Fruit fly (Drosophila melanogaster) whole organism, embryonic: Measurements from ENCODE around the gene MTF-1.

Experiments used
- Adf1 ChIP-seq: fragments of 200-800 bp; sonication (Bioruptor generic); IDR thresholded peaks from 2 replicates; pipeline ENCODE4 v1.3.6; 2022; ENCODE audit warnings: missing biosample characterization, missing genetic modification characterization
- Bteb2 ChIP-seq: fragments of 200-800 bp; sonication (Bioruptor generic); optimal IDR thresholded peaks from 2 replicates; lab custom pipeline; 2016; ENCODE audit warnings: missing biosample characterization, missing genetic modification characterization
- CG11398 ChIP-seq: fragments of 200-800 bp; sonication (Bioruptor generic); optimal IDR thresholded peaks from 2 replicates; lab custom pipeline; 2016; ENCODE audit warnings: missing biosample characterization, missing genetic modification characterization
- CG11504 ChIP-seq: fragments of 200-800 bp; sonication (Bioruptor generic); optimal IDR thresholded peaks from 3 replicates; lab custom pipeline; 2019; ENCODE audit warnings: missing biosample characterization, mild to moderate bottlenecking, missing genetic modification characterization, moderate library complexity
- CG12071 ChIP-seq: fragments of 200-800 bp; sonication (Bioruptor generic); optimal IDR thresholded peaks from 3 replicates; lab custom pipeline; 2018; ENCODE audit warnings: missing biosample characterization, mild to moderate bottlenecking, missing genetic modification characterization
- CG12104 ChIP-seq: fragments of 200-800 bp; sonication (Bioruptor generic); optimal IDR thresholded peaks from 3 replicates; lab custom pipeline; 2016; ENCODE audit warnings: missing biosample characterization, missing genetic modification characterization
- CG12236 ChIP-seq: fragments of 200-800 bp; sonication (Bioruptor generic); optimal IDR thresholded peaks from 2 replicates; lab custom pipeline; 2016; ENCODE audit warnings: missing biosample characterization, missing genetic modification characterization
- CG13624 ChIP-seq: fragments of 200-800 bp; sonication (Bioruptor generic); optimal IDR thresholded peaks from 2 replicates; lab custom pipeline; 2016; ENCODE audit warnings: missing biosample characterization, missing genetic modification characterization
- CG14860 ChIP-seq: fragments of 200-800 bp; sonication (Bioruptor generic); IDR thresholded peaks from 3 replicates; pipeline ENCODE4 v1.3.6; 2022; ENCODE audit warnings: missing biosample characterization, missing genetic modification characterization; ENCODE audit not compliant: partially characterized antibody
- CG15011 ChIP-seq: fragments of 200-800 bp; sonication (Bioruptor generic); optimal IDR thresholded peaks from 3 replicates; lab custom pipeline; 2018; ENCODE audit warnings: missing biosample characterization, mild to moderate bottlenecking, missing genetic modification characterization
- CG15073 ChIP-seq: fragments of 200-800 bp; sonication (Bioruptor generic); optimal IDR thresholded peaks from 2 replicates; lab custom pipeline; 2016; ENCODE audit warnings: missing biosample characterization, missing genetic modification characterization
- CG1529 ChIP-seq: fragments of 200-800 bp; sonication (Bioruptor generic); optimal IDR thresholded peaks from 3 replicates; lab custom pipeline; 2018; ENCODE audit warnings: missing biosample characterization, missing genetic modification characterization
- CG1647 ChIP-seq: fragments of 200-800 bp; sonication (Bioruptor generic); optimal IDR thresholded peaks from 3 replicates; lab custom pipeline; 2016; ENCODE audit warnings: missing biosample characterization, missing genetic modification characterization
- CG16813 ChIP-seq: fragments of 200-800 bp; sonication (Bioruptor generic); IDR thresholded peaks from 3 replicates; pipeline ENCODE4 v1.3.6; 2022; ENCODE audit warnings: missing biosample characterization, missing genetic modification characterization; ENCODE audit not compliant: partially characterized antibody
- CG17385 ChIP-seq: fragments of 200-800 bp; sonication (Bioruptor generic); optimal IDR thresholded peaks from 3 replicates; lab custom pipeline; 2018; ENCODE audit warnings: missing biosample characterization, mild to moderate bottlenecking, missing genetic modification characterization
- CG18011 ChIP-seq: fragments of 200-800 bp; sonication (Bioruptor generic); optimal IDR thresholded peaks from 2 replicates; lab custom pipeline; 2017; ENCODE audit warnings: missing biosample characterization, missing genetic modification characterization, mild to moderate bottlenecking, moderate library complexity, missing genotype
- CG18619 ChIP-seq: fragments of 200-800 bp; sonication (Bioruptor generic); optimal IDR thresholded peaks from 3 replicates; lab custom pipeline; 2017; ENCODE audit warnings: missing biosample characterization, mild to moderate bottlenecking, missing genetic modification characterization
- CG30020 ChIP-seq: fragments of 200-800 bp; optimal IDR thresholded peaks from 2 replicates; lab custom pipeline; 2019; ENCODE audit warnings: missing biosample characterization, mild to moderate bottlenecking, missing genetic modification characterization, moderate library complexity
- CG30403 ChIP-seq: fragments of 200-800 bp; sonication (Bioruptor generic); optimal IDR thresholded peaks from 3 replicates; lab custom pipeline; 2016; ENCODE audit warnings: missing biosample characterization, missing genetic modification characterization
- CG43689 ChIP-seq: fragments of 200-800 bp; sonication (Bioruptor generic); IDR thresholded peaks from 2 replicates; pipeline ENCODE4 v1.3.6; 2022; ENCODE audit warnings: missing biosample characterization, missing genetic modification characterization
- CG4404 ChIP-seq: fragments of 200-800 bp; sonication (Bioruptor generic); IDR thresholded peaks from 2 replicates; pipeline ENCODE4 v1.3.6; 2022; ENCODE audit warnings: missing biosample characterization, missing genetic modification characterization
- CG6272 ChIP-seq: fragments of 200-800 bp; sonication (Bioruptor generic); IDR thresholded peaks from 2 replicates; pipeline ENCODE4 v1.3.6; 2022; ENCODE audit warnings: missing biosample characterization, missing genetic modification characterization
- CG6689 ChIP-seq: fragments of 200-800 bp; sonication (Bioruptor generic); IDR thresholded peaks from 2 replicates; pipeline ENCODE4 v1.3.6; 2022; ENCODE audit warnings: missing biosample characterization, missing genetic modification characterization
- CG6765 ChIP-seq: fragments of 200-800 bp; sonication (Bioruptor generic); optimal IDR thresholded peaks from 3 replicates; lab custom pipeline; 2017; ENCODE audit warnings: missing biosample characterization, mild to moderate bottlenecking, missing genetic modification characterization
- CG8290 ChIP-seq, 3 experiments: fragments of 200-800 bp; sonication (Bioruptor generic); optimal IDR thresholded peaks; 2 replicates each; lab custom pipeline; 2016 to 2019; ENCODE audit warnings: missing biosample characterization in 3 of 3, missing genetic modification characterization in 3 of 3, mild to moderate bottlenecking in 2 of 3, moderate library complexity in 1 of 3
- CG9727 ChIP-seq: fragments of 200-800 bp; sonication (Bioruptor generic); optimal IDR thresholded peaks from 3 replicates; lab custom pipeline; 2017; ENCODE audit warnings: missing biosample characterization, mild to moderate bottlenecking, missing genetic modification characterization
- Camta ChIP-seq: fragments of 200-800 bp; sonication (Bioruptor generic); optimal IDR thresholded peaks from 2 replicates; lab custom pipeline; 2016; ENCODE audit warnings: missing biosample characterization, missing genetic modification characterization
- Dip3 ChIP-seq: fragments of 200-800 bp; sonication (Bioruptor generic); optimal IDR thresholded peaks from 3 replicates; lab custom pipeline; 2016; ENCODE audit warnings: missing biosample characterization, missing genetic modification characterization
- Elba2 ChIP-seq: fragments of 200-800 bp; sonication (Bioruptor generic); optimal IDR thresholded peaks from 3 replicates; lab custom pipeline; 2016; ENCODE audit warnings: missing biosample characterization, missing genetic modification characterization
- Ets65A ChIP-seq: fragments of 200-800 bp; sonication (Bioruptor generic); peaks from one replicate; lab custom pipeline; 2016; ENCODE audit warnings: missing biosample characterization, missing genetic modification characterization
- Fer3 ChIP-seq: fragments of 200-800 bp; sonication (Bioruptor generic); optimal IDR thresholded peaks from 2 replicates; lab custom pipeline; 2018; ENCODE audit warnings: missing biosample characterization, mild to moderate bottlenecking, missing genetic modification characterization, moderate library complexity
- H15 ChIP-seq: fragments of 200-800 bp; sonication (Bioruptor generic); IDR thresholded peaks from 3 replicates; pipeline ENCODE4 v1.3.6; 2022; ENCODE audit warnings: missing biosample characterization, missing genetic modification characterization
- Hand ChIP-seq: fragments of 200-800 bp; sonication (Bioruptor generic); optimal IDR thresholded peaks from 2 replicates; lab custom pipeline; 2017; ENCODE audit warnings: mild to moderate bottlenecking, missing biosample characterization, missing genetic modification reagents, missing genetic modification characterization
- Hsf ChIP-seq: fragments of 200-800 bp; sonication (Bioruptor generic); optimal IDR thresholded peaks from 3 replicates; lab custom pipeline; 2016; ENCODE audit warnings: missing biosample characterization, missing genetic modification characterization
- Jarid2 ChIP-seq: fragments of 200-800 bp; sonication (Bioruptor generic); optimal IDR thresholded peaks from 3 replicates; lab custom pipeline; 2017; ENCODE audit warnings: mild to moderate bottlenecking, missing biosample characterization, missing genetic modification reagents, missing genetic modification characterization
- Mad ChIP-seq: fragments of 200-800 bp; sonication (Bioruptor generic); optimal IDR thresholded peaks from 2 replicates; lab custom pipeline; 2016; ENCODE audit warnings: missing biosample characterization, missing genetic modification characterization
- Neu2 ChIP-seq: fragments of 200-800 bp; sonication (Bioruptor generic); optimal IDR thresholded peaks from 3 replicates; lab custom pipeline; 2016; ENCODE audit warnings: missing biosample characterization, missing genetic modification characterization, borderline replicate concordance
- Poxn ChIP-seq: fragments of 200-800 bp; sonication (Bioruptor generic); IDR thresholded peaks from 2 replicates; pipeline ENCODE4 v1.3.6; 2022; ENCODE audit warnings: missing biosample characterization, missing genetic modification characterization
- Scr ChIP-seq: fragments of 200-800 bp; sonication (Bioruptor generic); IDR thresholded peaks from 2 replicates; pipeline ENCODE4 v1.3.6; 2022; ENCODE audit warnings: missing biosample characterization, missing genetic modification characterization; ENCODE audit not compliant: partially characterized antibody
- ara ChIP-seq: fragments of 200-800 bp; sonication (Bioruptor generic); IDR thresholded peaks from 2 replicates; pipeline ENCODE4 v1.3.6; 2022; ENCODE audit warnings: missing biosample characterization, missing genetic modification characterization
- ase ChIP-seq: fragments of 200-800 bp; sonication (Bioruptor generic); IDR thresholded peaks from 3 replicates; pipeline ENCODE4 v1.3.6; 2022; ENCODE audit warnings: missing biosample characterization, missing genetic modification characterization
- ash1 ChIP-seq: fragments of 200-800 bp; sonication (Bioruptor generic); optimal IDR thresholded peaks from 2 replicates; lab custom pipeline; 2018; ENCODE audit warnings: missing biosample characterization, mild to moderate bottlenecking, missing genetic modification characterization
- ci ChIP-seq: fragments of 200-800 bp; sonication (Bioruptor generic); IDR thresholded peaks from 3 replicates; pipeline ENCODE4 v1.3.6; 2022; ENCODE audit warnings: missing biosample characterization, missing genetic modification characterization
- gsb ChIP-seq: fragments of 200-800 bp; sonication (Bioruptor generic); IDR thresholded peaks from 2 replicates; pipeline ENCODE4 v1.3.6; 2022; ENCODE audit warnings: missing biosample characterization, missing genetic modification characterization
- klu ChIP-seq: fragments of 200-800 bp; sonication (Bioruptor generic); IDR thresholded peaks from 2 replicates; pipeline ENCODE4 v1.3.6; 2022; ENCODE audit warnings: missing biosample characterization, missing genetic modification characterization
- luna ChIP-seq: fragments of 200-800 bp; sonication (Bioruptor generic); optimal IDR thresholded peaks from 2 replicates; lab custom pipeline; 2016; ENCODE audit warnings: missing biosample characterization, missing genetic modification characterization
- maf-S ChIP-seq: fragments of 200-800 bp; sonication (Bioruptor generic); optimal IDR thresholded peaks from 2 replicates; lab custom pipeline; 2016; ENCODE audit warnings: missing biosample characterization, missing genetic modification characterization
- mam ChIP-seq: fragments of 200-800 bp; sonication (Bioruptor generic); optimal IDR thresholded peaks from 3 replicates; lab custom pipeline; 2016; ENCODE audit warnings: missing biosample characterization, missing genetic modification characterization
- p53 ChIP-seq: fragments of 200-800 bp; sonication (Bioruptor generic); optimal IDR thresholded peaks from 2 replicates; lab custom pipeline; 2016; ENCODE audit warnings: missing biosample characterization, missing genetic modification characterization
- trem ChIP-seq: fragments of 200-800 bp; optimal IDR thresholded peaks from 3 replicates; lab custom pipeline; 2019; ENCODE audit warnings: missing biosample characterization, mild to moderate bottlenecking, missing genetic modification characterization, moderate library complexity
- ttk ChIP-seq: fragments of 200-800 bp; sonication (Bioruptor generic); IDR thresholded peaks from 2 replicates; pipeline ENCODE4 v2.1.2; 2022; ENCODE audit warnings: missing biosample characterization, missing genetic modification characterization

MTF-1 gene

DNA sequence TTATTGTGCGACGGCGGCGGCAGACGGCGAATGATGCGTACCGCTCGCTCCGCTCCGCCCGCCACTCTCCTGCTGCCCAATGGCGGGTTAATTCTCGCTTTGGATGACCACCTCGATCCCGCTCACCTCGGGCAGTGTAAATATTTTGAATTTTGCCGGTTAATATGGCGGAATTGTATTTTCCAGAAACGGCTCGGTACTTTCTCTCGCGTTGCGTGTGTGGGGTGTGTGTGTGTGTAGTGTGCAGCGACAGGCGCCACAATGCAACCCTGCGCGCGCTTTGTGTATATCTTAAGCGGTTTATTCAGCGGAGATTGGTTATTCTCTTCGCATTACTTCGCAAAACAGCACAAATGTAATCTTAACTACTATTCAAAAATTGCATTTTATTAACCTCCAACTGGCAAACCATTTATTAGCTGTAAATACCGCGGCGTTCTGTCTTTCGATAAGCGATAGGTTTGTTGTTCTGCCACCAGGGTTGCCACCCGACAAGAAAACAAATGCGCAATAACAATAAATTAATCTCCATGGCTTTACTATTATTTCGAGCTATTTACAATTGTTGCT is 25.8 kb downstream of the MTF-1 start, which contains the start of the genes phol and CG3552 (continued):
- TF ChIP-seq luna (GFP tag; lab: Kevin White, UChicago) (no peak), CG30403 (GFP tag; lab: Kevin White, UChicago) (peak; percentile 8), ara (GFP tag; lab: Robert Waterston, UW) (no peak), CG12071 (GFP tag; lab: Kevin White, UChicago) (no peak), p53 (GFP tag; lab: Kevin White, UChicago) (no peak), Jarid2 (GFP tag; lab: Kevin White, UChicago) (no peak), CG43689 (GFP tag; lab: Robert Waterston, UW) (no peak), CG9727 (peak; percentile 33), Bteb2 (GFP tag; lab: Kevin White, UChicago) (no peak), ash1 (GFP tag; lab: Kevin White, UChicago) (no peak), mam (GFP tag; lab: Kevin White, UChicago) (peak; percentile 13), CG1529 (GFP tag; lab: Kevin White, UChicago) (no peak), ase (no peak), CG4404 (GFP tag; lab: Robert Waterston, UW) (no peak), Fer3 (tag; lab: Kevin White, UChicago) (no peak), Elba2 (GFP tag; lab: Kevin White, UChicago) (no peak), CG13624 (GFP tag; lab: Kevin White, UChicago) (peak; percentile 88), H15 (GFP tag; lab: Robert Waterston, UW) (no peak), CG15011 (no peak), CG8290 (GFP tag; optimal IDR thresholded peaks at IDR 0.05; lab: Kevin White, UChicago) (no peak), CG8290 (tag; optimal IDR thresholded peaks at IDR 0.05; lab: Kevin White, UChicago) (no peak), CG14860 (peak; percentile 52; the same call in 2 of the 3 replicates), trem (tag; lab: Kevin White, UChicago) (peak; percentile 63), CG18011 (GFP tag; lab: Kevin White, UChicago) (no peak), Mad (GFP tag; lab: Kevin White, UChicago) (no peak), CG6272 (GFP tag; lab: Robert Waterston, UW) (no peak), Ets65A (GFP tag; lab: Kevin White, UChicago) (no peak), Dip3 (no peak), gsb (GFP tag; lab: Robert Waterston, UW) (no peak), maf-S (GFP tag; lab: Kevin White, UChicago) (no peak), CG6689 (GFP tag; lab: Robert Waterston, UW) (no peak), ci (GFP tag; lab: Robert Waterston, UW) (peak; percentile 30; the same call in 1 of the 3 replicates), CG11398 (no peak), CG30020 (tag; lab: Kevin White, UChicago) (peak; percentile 59), CG17385 (GFP tag; lab: Kevin White, UChicago) (peak; percentile 29), CG15073 (no peak), klu (no peak), Adf1 (GFP tag; lab: Robert Waterston, UW) (peak; percentile 48), CG18619 (GFP tag; lab: Kevin White, UChicago) (no peak), CG1647 (GFP tag; lab: Kevin White, UChicago) (no peak), Neu2 (peak; percentile 17), Scr (GFP tag; lab: Robert Waterston, UW) (peak; percentile 57), Camta (no peak), ttk (GFP tag; lab: Robert Waterston, UW) (no peak), Poxn (GFP tag; lab: Robert Waterston, UW) (no peak), CG12236 (GFP tag; lab: Kevin White, UChicago) (no peak), CG12104 (no peak), Hsf (no peak), CG6765 (GFP tag; lab: Kevin White, UChicago) (no peak), Hand (GFP tag; lab: Kevin White, UChicago) (peak; percentile 6), CG16813 (GFP tag; lab: Robert Waterston, UW) (peak; percentile 53; the same call in 2 of the 3 replicates), CG11504 (tag; lab: Kevin White, UChicago) (peak; percentile 16)
